Fruit fly (Drosophila melanogaster): ENCODE measurements around the gene Cog4.
A peak's percentile ranks its signal among the peaks of the same experiment; 100 is the strongest.

Cog4 gene

dm6 chr2L:10442048-10442790 is 46.2 kb downstream of the Cog4 start, which contains the start of gene loh (continued):
- TF ChIP-seq CG17568 (GFP tag; optimal IDR thresholded peaks at IDR 0.05), result no peak
- no peak for TF ChIP-seq tna (GFP tag; IDR thresholded peaks at IDR 0.05; ENCODE audit: partially characterized antibody)
- TF ChIP-seq CG32767 (GFP tag; IDR thresholded peaks at IDR 0.05), result no peak
- peak; percentile 73 for TF ChIP-seq CoRest (tag; optimal IDR thresholded peaks at IDR 0.05)
- TF ChIP-seq Tbp (GFP tag; optimal IDR thresholded peaks at IDR 0.05), result no peak
- TF ChIP-seq CG18599 (GFP tag; optimal IDR thresholded peaks at IDR 0.05), result no peak
- TF ChIP-seq Myb (GFP tag; optimal IDR thresholded peaks at IDR 0.05), result no peak
- peak; percentile 55 for TF ChIP-seq tio (GFP tag; optimal IDR thresholded peaks at IDR 0.05)
- peak; percentile 7 for TF ChIP-seq trh (GFP tag; optimal IDR thresholded peaks at IDR 0.05)
- TF ChIP-seq cg (GFP tag; optimal IDR thresholded peaks at IDR 0.05), result peak; percentile 3
- TF ChIP-seq CG31388 (GFP tag; optimal IDR thresholded peaks at IDR 0.05), result no peak
- TF ChIP-seq Bdp1 (GFP tag; optimal IDR thresholded peaks at IDR 0.05), result no peak
- TF ChIP-seq CG8388 (GFP tag; optimal IDR thresholded peaks at IDR 0.05), result peak; percentile 51
- no peak for TF ChIP-seq hkb (optimal IDR thresholded peaks at IDR 0.05)
- TF ChIP-seq hkb (GFP tag; IDR thresholded peaks at IDR 0.05), result peak; percentile 50; the same call in 1 of the 2 replicates
- no peak for TF ChIP-seq CG7271 (tag; optimal IDR thresholded peaks at IDR 0.05)
- no peak for TF ChIP-seq inv (GFP tag; IDR thresholded peaks at IDR 0.05; ENCODE audit: partially characterized antibody)
- no peak for TF ChIP-seq ab (GFP tag; optimal IDR thresholded peaks at IDR 0.05)
- TF ChIP-seq CG6813 (GFP tag; optimal IDR thresholded peaks at IDR 0.05), result no peak
- TF ChIP-seq CG32532 (GFP tag; IDR thresholded peaks at IDR 0.05), result no peak
- peak; percentile 53 for TF ChIP-seq CG11723 (GFP tag; optimal IDR thresholded peaks at IDR 0.05)
- peak; percentile 76 for TF ChIP-seq CG10979 (tag; optimal IDR thresholded peaks at IDR 0.05)
- TF ChIP-seq HLH3B (GFP tag; IDR thresholded peaks at IDR 0.05), result 0 out of 2 replicates have a peak, but pooled peaks have one; percentile 45
- TF ChIP-seq CG31441 (GFP tag; IDR thresholded peaks at IDR 0.05), result peak; percentile 79
- peak; percentile 74 for TF ChIP-seq Oli (tag; optimal IDR thresholded peaks at IDR 0.05)
- no peak for TF ChIP-seq Neu2 (GFP tag; optimal IDR thresholded peaks at IDR 0.05; ENCODE audit: borderline replicate concordance)
- peak in 1 of 2 experiments; percentile 39 for TF ChIP-seq dpn (GFP tag; optimal IDR thresholded peaks at IDR 0.05)
- TF ChIP-seq CG11085 (GFP tag; IDR thresholded peaks at IDR 0.05), result no peak
- no peak for TF ChIP-seq CG1832 (GFP tag; optimal IDR thresholded peaks at IDR 0.05)
- TF ChIP-seq tap (tag; optimal IDR thresholded peaks at IDR 0.05), result no peak
- peak; percentile 42 for TF ChIP-seq unpg (GFP tag; optimal IDR thresholded peaks at IDR 0.05)
- TF ChIP-seq Trl (optimal IDR thresholded peaks at IDR 0.05), result no peak
- TF ChIP-seq Trl (GFP tag; optimal IDR thresholded peaks at IDR 0.05), result no peak
- no peak for TF ChIP-seq CG11398 (GFP tag; optimal IDR thresholded peaks at IDR 0.05)
- TF ChIP-seq schlank (tag; optimal IDR thresholded peaks at IDR 0.05), result no peak
- TF ChIP-seq gcm (GFP tag; optimal IDR thresholded peaks at IDR 0.05), result no peak
- peak; percentile 72 for TF ChIP-seq grau (tag; optimal IDR thresholded peaks at IDR 0.05)
- peak; percentile 41 for TF ChIP-seq CG18619 (GFP tag; optimal IDR thresholded peaks at IDR 0.05)
- no peak for TF ChIP-seq gt (GFP tag; IDR thresholded peaks at IDR 0.05)
- no peak for TF ChIP-seq br (optimal IDR thresholded peaks at IDR 0.05)
- 0 out of 3 replicates have a peak, but pooled peaks have one; percentile 40 for TF ChIP-seq zfh1 (GFP tag; IDR thresholded peaks at IDR 0.05)
- TF ChIP-seq CG1647 (GFP tag; optimal IDR thresholded peaks at IDR 0.05), result no peak
- TF ChIP-seq Gsc (GFP tag; IDR thresholded peaks at IDR 0.05), result no peak
- no peak for TF ChIP-seq Dek (tag; optimal IDR thresholded peaks at IDR 0.05)
- peak; percentile 6 for TF ChIP-seq CG2120 (GFP tag; optimal IDR thresholded peaks at IDR 0.05)
- TF ChIP-seq danr (GFP tag; IDR thresholded peaks at IDR 0.05), result peak; percentile 36; the same call in 1 of the 2 replicates
- no peak for TF ChIP-seq CG6254 (GFP tag; optimal IDR thresholded peaks at IDR 0.05)
- peak; percentile 64 for TF ChIP-seq CG10543 (GFP tag; optimal IDR thresholded peaks at IDR 0.05)
- peak; percentile 18 for TF ChIP-seq CG1603 (tag; optimal IDR thresholded peaks at IDR 0.05)
- no peak for TF ChIP-seq en (GFP tag; optimal IDR thresholded peaks at IDR 0.05)

Data from whole organism, embryonic.